Fruit fly (Drosophila melanogaster): ENCODE results near the gene unc-13-4A.
A peak's percentile ranks its signal among the peaks of the same experiment; 100 is the strongest.

unc-13-4A gene

dm6 chr3L:7361095-7361522 is 48.4 kb upstream of the unc-13-4A start (continued):
- TF ChIP-seq Dbx (GFP tag; IDR thresholded peaks at IDR 0.05): no peak
- no peak for TF ChIP-seq disco-r (GFP tag; optimal IDR thresholded peaks at IDR 0.05)
- no peak for TF ChIP-seq CG11695 (GFP tag; IDR thresholded peaks at IDR 0.05)
- TF ChIP-seq CG10565 (GFP tag; optimal IDR thresholded peaks at IDR 0.05): no peak
- TF ChIP-seq sisA (GFP tag; IDR thresholded peaks at IDR 0.05): no peak
- TF ChIP-seq abd-A (tag; optimal IDR thresholded peaks at IDR 0.05): no peak
- TF ChIP-seq CG30431 (GFP tag; optimal IDR thresholded peaks at IDR 0.05): no peak
- peak; percentile 41 for TF ChIP-seq CG11504 (tag; optimal IDR thresholded peaks at IDR 0.05)
- TF ChIP-seq CG14860 (GFP tag; IDR thresholded peaks at IDR 0.05; ENCODE audit: partially characterized antibody): no peak
- no peak for TF ChIP-seq CG4282 (GFP tag; optimal IDR thresholded peaks at IDR 0.05)
- TF ChIP-seq CG7556 (GFP tag; optimal IDR thresholded peaks at IDR 0.05): no peak
- TF ChIP-seq CG4617 (GFP tag; optimal IDR thresholded peaks at IDR 0.05; ENCODE audit: borderline replicate concordance): no peak
- no peak for TF ChIP-seq Oli (tag; optimal IDR thresholded peaks at IDR 0.05)
- TF ChIP-seq lbe (GFP tag; optimal IDR thresholded peaks at IDR 0.05): no peak
- no peak for TF ChIP-seq bsh (GFP tag; optimal IDR thresholded peaks at IDR 0.05)
- TF ChIP-seq bigmax (GFP tag; optimal IDR thresholded peaks at IDR 0.05): no peak
- peak; percentile 16; the same call in 1 of the 2 replicates for TF ChIP-seq bbx (GFP tag; IDR thresholded peaks at IDR 0.05; ENCODE audit: partially characterized antibody)
- TF ChIP-seq CG9215 (GFP tag; IDR thresholded peaks at IDR 0.05): no peak
- TF ChIP-seq pho (GFP tag; optimal IDR thresholded peaks at IDR 0.05): no peak
- TF ChIP-seq shn (GFP tag; optimal IDR thresholded peaks at IDR 0.05): no peak
- no peak for TF ChIP-seq tin (GFP tag; optimal IDR thresholded peaks at IDR 0.05)
- no peak for TF ChIP-seq Dfd (GFP tag; optimal IDR thresholded peaks at IDR 0.05)
- TF ChIP-seq Myb (GFP tag; optimal IDR thresholded peaks at IDR 0.05): no peak
- TF ChIP-seq wek (GFP tag; optimal IDR thresholded peaks at IDR 0.05): peak; percentile 5
- no peak for TF ChIP-seq CG8478 (optimal IDR thresholded peaks at IDR 0.05)
- no peak for TF ChIP-seq esg (GFP tag; conservative IDR thresholded peaks at IDR 0.05)
- no peak for TF ChIP-seq z (GFP tag; IDR thresholded peaks at IDR 0.05)
- no peak for TF ChIP-seq hkb (optimal IDR thresholded peaks at IDR 0.05)
- peak; percentile 88 for TF ChIP-seq hkb (GFP tag; IDR thresholded peaks at IDR 0.05)
- peak; percentile 4 for TF ChIP-seq CG7987 (GFP tag; optimal IDR thresholded peaks at IDR 0.05)
- TF ChIP-seq CkIIα-i1 (GFP tag; IDR thresholded peaks at IDR 0.05): no peak
- no peak for TF ChIP-seq NK7.1 (GFP tag; optimal IDR thresholded peaks at IDR 0.05)
- TF ChIP-seq CG11247 (GFP tag; IDR thresholded peaks at IDR 0.05): no peak
- TF ChIP-seq CG10267 (tag; optimal IDR thresholded peaks at IDR 0.05): no peak
- TF ChIP-seq maf-S (GFP tag; optimal IDR thresholded peaks at IDR 0.05): no peak
- no peak for TF ChIP-seq CG6689 (GFP tag; IDR thresholded peaks at IDR 0.05)
- no peak for TF ChIP-seq CG7357 (GFP tag; IDR thresholded peaks at IDR 0.05)
- no peak for TF ChIP-seq CG15011 (GFP tag; optimal IDR thresholded peaks at IDR 0.05)
- TF ChIP-seq CoRest (tag; optimal IDR thresholded peaks at IDR 0.05): no peak
- TF ChIP-seq CG4854 (GFP tag; optimal IDR thresholded peaks at IDR 0.05): no peak
- peak; percentile 59; the same call in 2 of the 3 replicates for TF ChIP-seq ci (GFP tag; IDR thresholded peaks at IDR 0.05)
- TF ChIP-seq Dp (GFP tag; optimal IDR thresholded peaks at IDR 0.05): no peak
- TF ChIP-seq sob (GFP tag; IDR thresholded peaks at IDR 0.05): no peak
- no peak for TF ChIP-seq Atf3 (GFP tag; optimal IDR thresholded peaks at IDR 0.05)
- TF ChIP-seq Adf1 (GFP tag; IDR thresholded peaks at IDR 0.05): no peak
- TF ChIP-seq CG14667 (GFP tag; IDR thresholded peaks at IDR 0.05): no peak
- no peak for TF ChIP-seq CG4707 (GFP tag; optimal IDR thresholded peaks at IDR 0.05)
- TF ChIP-seq Mrtf (GFP tag; IDR thresholded peaks at IDR 0.05): no peak
- TF ChIP-seq slp2 (GFP tag; optimal IDR thresholded peaks at IDR 0.05): no peak
- TF ChIP-seq kay (GFP tag; optimal IDR thresholded peaks at IDR 0.05): no peak
- no peak for TF ChIP-seq Gug (GFP tag; IDR thresholded peaks at IDR 0.05)
- peak; percentile 40 for TF ChIP-seq gro (GFP tag; optimal IDR thresholded peaks at IDR 0.05)
- TF ChIP-seq tx (GFP tag; optimal IDR thresholded peaks at IDR 0.05): no peak
